Worm (Caenorhabditis elegans) whole organism, dauer: ENCODE data around the gene F26D2.3.
"Not testable (repeated sequence)": the region's sequence is repeated elsewhere in the genome, so short reads cannot be mapped to it uniquely, and the experiment has no call there.

Experiments used
- unc-62 ChIP-seq: sonication (generic microtip); optimal IDR thresholded peaks from 2 replicates; lab custom pipeline; 2017; ENCODE audit warnings: missing biosample characterization, missing genetic modification reagents, missing genetic modification characterization

Gene F26D2.3

ce11 chrV:16407663-16408062 is at the start of gene F26D2.3:
F26D2.3 (plus strand) TSS chrV:16407963.
- TF ChIP-seq unc-62 (GFP tag; lab: Kevin White, UChicago): no peak

DNA sequence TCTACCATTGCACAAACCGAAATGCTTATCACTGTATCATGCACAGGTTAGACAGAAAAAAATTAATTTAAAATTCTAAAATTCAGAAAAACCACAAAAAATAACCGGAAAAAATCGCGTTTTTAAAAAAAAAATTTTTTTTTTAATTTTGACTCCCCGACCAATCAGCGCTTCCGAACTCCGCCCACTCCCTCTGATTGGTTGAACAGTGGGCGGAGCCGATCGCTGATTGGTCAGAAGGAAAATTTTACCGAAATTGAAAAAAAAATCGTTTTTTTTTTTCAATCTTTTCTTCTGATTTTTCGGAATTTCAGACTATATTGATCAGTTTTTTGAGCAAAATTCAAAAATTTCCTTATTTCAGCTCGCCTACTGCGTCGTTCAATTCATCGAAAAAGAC is 46.4 kb upstream of the F26D2.3 start:
- no peak for TF ChIP-seq unc-62 (GFP tag; lab: Kevin White, UChicago)

ce11 chrV:16367575-16367974 is 40.2 kb upstream of the F26D2.3 start, which contains the start of gene W08G11.3:
W08G11.3 (plus strand) TSS chrV:16367681.
- TF ChIP-seq unc-62 (GFP tag; lab: Kevin White, UChicago): no peak

DNA sequence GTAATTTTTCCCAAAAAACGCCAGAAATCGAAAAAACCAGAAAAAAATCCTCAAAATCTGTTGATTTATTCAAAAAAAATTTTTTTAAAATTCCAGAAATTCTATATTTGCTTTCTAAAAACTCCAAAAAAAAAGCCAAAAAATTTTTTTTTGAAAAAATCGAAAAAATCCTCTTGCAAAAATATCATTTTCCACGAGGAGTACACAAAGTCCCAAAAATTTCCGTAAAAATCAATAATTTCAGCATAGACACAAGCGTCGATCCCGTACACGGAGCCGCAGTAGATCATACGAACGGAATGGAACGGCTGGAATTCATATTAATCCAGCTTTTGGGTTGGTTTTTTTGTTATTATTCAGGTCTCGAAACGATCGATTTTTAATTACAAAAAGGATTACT is 39.6 kb upstream of the F26D2.3 start:
- no peak for TF ChIP-seq unc-62 (GFP tag; lab: Kevin White, UChicago)

- no peak for TF ChIP-seq unc-62 (GFP tag; lab: Kevin White, UChicago)
Observed at ce11 chrV:16370039-16370438, 37.7 kb upstream of the F26D2.3 start.

ce11 chrV:16374676-16375075 is 33.1 kb upstream of the F26D2.3 start, which contains the start of gene srv-34:
srv-34 (minus strand) TSS chrV:16374776.
- no peak for TF ChIP-seq unc-62 (GFP tag; lab: Kevin White, UChicago)

DNA sequence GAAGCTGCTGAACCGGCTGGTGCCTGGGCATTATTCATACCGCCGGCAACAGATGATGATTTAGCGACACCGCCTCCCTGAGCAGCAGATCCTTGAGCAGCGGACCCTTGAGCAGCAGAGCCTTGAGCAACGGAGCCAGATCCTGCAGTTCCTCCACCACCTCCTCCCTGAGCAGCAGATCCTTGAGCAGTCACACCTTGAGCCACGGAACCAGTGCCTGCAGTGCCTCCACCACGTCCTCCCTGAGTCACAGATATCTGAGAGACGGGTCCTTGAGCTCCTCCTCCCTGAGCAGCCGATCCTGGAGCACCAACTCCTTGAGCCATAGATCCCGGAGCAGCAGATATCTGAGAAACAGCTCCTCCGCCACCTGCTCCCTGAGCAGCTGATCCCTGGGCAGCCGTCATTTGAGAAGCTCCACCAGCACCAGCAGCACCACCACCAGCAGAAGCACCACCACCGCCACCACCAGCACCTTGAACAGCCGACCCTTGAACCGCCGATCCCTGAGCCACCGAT is 31.3 kb upstream of the F26D2.3 start:
- no peak for TF ChIP-seq unc-62 (GFP tag; lab: Kevin White, UChicago)

DNA sequence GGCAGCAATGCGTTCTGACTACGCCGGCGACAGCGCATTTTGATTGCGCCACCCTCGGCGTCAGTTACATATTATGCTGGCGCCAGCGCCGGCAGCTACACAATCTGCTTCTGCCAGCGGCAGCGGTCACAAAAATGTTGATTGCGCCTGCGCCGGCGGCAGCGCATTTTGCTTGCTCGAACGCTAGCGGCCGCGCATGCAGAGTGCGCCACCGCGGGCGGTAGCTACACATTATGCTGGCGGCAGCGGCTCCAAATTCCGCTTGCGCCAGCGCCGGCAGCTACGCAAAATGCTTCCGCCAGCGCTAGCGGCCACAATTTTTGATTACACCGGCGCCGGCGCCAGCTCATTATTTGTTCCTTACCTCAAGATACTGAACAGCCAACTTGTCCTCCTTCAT is 30.6 kb upstream of the F26D2.3 start:
- no peak for TF ChIP-seq unc-62 (GFP tag; lab: Kevin White, UChicago)

- TF ChIP-seq unc-62 (GFP tag; lab: Kevin White, UChicago): no peak
Observed at ce11 chrV:16377849-16378248, 29.9 kb upstream of the F26D2.3 start, which contains the start of gene F13A7.1. F13A7.1 (minus strand) TSS chrV:16377949.

DNA sequence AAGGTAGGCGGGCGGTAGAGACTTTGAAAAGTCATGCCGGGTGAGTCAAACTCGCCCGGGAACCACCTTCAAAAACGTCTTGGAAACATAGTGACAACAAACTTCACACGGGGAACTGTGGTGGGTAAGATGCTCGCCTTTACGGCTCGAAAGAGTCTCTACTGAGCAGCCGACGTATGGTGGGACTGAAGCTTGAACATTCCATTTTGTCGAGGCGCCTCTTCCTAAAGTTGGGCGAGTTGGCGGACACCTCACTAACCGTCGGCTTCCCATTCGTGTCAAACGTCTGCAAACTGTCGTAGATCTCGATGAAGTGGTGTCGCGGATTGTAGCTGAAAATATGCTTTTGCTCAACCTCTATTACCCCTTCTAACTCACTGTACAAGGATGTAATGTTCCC is 24.8 kb upstream of the F26D2.3 start:
- TF ChIP-seq unc-62 (GFP tag; lab: Kevin White, UChicago): no peak

- not testable (repeated sequence) for TF ChIP-seq unc-62 (GFP tag; lab: Kevin White, UChicago)
Observed at ce11 chrV:16383729-16384128, 24.0 kb upstream of the F26D2.3 start, which contains the start of gene F13A7.7. F13A7.7 (minus strand) TSS chrV:16383829.

ce11 chrV:16388268-16388667 is 19.5 kb upstream of the F26D2.3 start, which contains the start of gene sri-65:
sri-65 (minus strand) TSS chrV:16388368.
- TF ChIP-seq unc-62 (GFP tag; lab: Kevin White, UChicago): no peak

DNA sequence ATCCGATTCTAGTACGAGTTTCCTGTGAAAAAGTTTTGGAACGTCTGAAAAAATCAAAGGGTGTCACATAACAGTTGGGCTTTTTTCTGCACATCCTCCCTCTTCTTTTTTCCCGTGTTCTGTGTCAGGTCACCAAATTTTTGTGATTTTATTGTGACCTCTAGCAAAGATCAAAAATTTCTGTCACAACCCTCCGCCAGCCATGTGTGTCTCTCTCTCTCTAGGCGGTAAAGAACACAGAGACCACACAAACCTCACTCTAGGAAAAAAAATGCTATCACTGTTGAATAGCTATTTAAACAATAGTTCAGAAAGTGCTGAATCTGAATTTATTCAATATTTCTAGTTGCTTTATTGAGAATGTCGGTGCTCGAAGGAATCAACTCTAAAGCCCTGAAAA is 17.1 kb upstream of the F26D2.3 start, which contains the start of gene gst-44:
Gene gst-44 (plus strand): TSS at position 237 of the 400 bp plus-strand sequence.
- no peak for TF ChIP-seq unc-62 (GFP tag; lab: Kevin White, UChicago)

ce11 chrV:16393728-16394127 is 14.0 kb upstream of the F26D2.3 start, which contains the start of gene srd-63:
srd-63 (minus strand) TSS chrV:16393828.
- TF ChIP-seq unc-62 (GFP tag; lab: Kevin White, UChicago): no peak

ce11 chrV:16395131-16395530 is 12.6 kb upstream of the F26D2.3 start, which contains the start of gene F13A7.11:
F13A7.11 (minus strand) TSS chrV:16395304.
- no peak for TF ChIP-seq unc-62 (GFP tag; lab: Kevin White, UChicago)

DNA sequence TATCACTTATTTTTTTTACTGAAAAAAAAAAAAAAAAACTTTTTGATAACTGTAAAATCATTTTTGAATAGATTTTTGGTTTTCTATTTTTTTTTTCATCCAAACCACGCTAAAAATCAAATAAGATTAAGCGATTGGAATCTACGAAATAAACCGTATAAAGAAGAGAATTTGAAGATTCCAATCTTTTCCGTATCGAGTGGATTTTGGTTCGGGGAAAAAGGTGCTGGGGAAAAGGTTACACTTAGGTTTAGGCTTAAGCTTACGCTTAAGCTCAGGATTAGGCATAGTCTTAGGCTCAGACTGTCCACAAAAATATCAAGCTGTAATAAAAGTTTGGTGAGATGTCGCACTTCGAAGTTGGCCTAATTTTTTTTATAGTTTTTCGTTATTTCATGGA is 12.0 kb upstream of the F26D2.3 start, which contains the start of gene F13A7.12:
Gene F13A7.12 (plus strand): TSS at position 301 of the 400 bp plus-strand sequence.
- TF ChIP-seq unc-62 (GFP tag; lab: Kevin White, UChicago): no peak

- no peak for TF ChIP-seq unc-62 (GFP tag; lab: Kevin White, UChicago)
Observed at ce11 chrV:16399388-16399787, 8.4 kb upstream of the F26D2.3 start, which contains the start of gene sre-36. sre-36 (plus strand) TSS chrV:16399688.
